Worm (Caenorhabditis elegans): ENCODE measurements around the gene Y67H2A.7.

DNA sequence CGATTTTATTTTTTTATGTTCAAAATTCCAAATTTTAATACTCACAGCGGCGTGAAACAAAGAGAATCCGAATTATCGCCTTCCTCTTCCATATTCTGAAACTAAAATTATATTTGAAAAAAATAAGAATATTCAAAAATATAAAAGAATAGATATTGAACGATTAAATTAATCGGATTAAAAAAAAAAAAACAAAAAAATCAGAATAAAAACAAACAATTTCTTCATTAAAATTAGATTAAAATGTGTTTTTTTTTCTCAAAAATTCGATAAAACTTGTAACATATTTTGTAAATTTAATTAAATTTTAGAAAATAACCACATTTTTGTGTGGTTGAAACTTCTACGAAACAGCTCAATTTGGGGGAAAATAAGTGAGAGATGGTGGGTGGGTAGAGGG is 20.8 kb upstream of the Y67H2A.7 start, which contains the start of gene cpsf-3:
- no peak for TF ChIP-seq flt-1 (GFP tag; IDR thresholded peaks at IDR 0.05)
- no peak for TF ChIP-seq tab-1 (GFP tag; IDR thresholded peaks at IDR 0.05)
- no peak for TF ChIP-seq ztf-23 (GFP tag; IDR thresholded peaks at IDR 0.05)
- TF ChIP-seq ztf-29 (GFP tag; IDR thresholded peaks at IDR 0.05) = no peak
- no peak for TF ChIP-seq cog-1 (tag; optimal IDR thresholded peaks at IDR 0.05)
- no peak for TF ChIP-seq klf-2 (GFP tag; conservative IDR thresholded peaks at IDR 0.05)
- TF ChIP-seq T22C8.4 (GFP tag; IDR thresholded peaks at IDR 0.05) = no peak

Data from whole organism, midembryonic.